Worm (Caenorhabditis elegans) whole organism, midembryonic: Measurements from ENCODE around the gene Y79H2A.4.

Experiments
- cog-1 ChIP-seq: sonication (generic microtip); optimal IDR thresholded peaks from 2 replicates; lab custom pipeline; 2016; ENCODE audit warnings: missing genetic modification characterization, missing compliant biosample characterization
- flt-1 ChIP-seq: fragments of 200-800 bp; sonication (Bioruptor generic); IDR thresholded peaks from 2 replicates; pipeline ENCODE4 v1.3.6; 2022; ENCODE audit warnings: missing genetic modification characterization, missing compliant biosample characterization
- ref-1 ChIP-seq: fragments of 200-800 bp; sonication (Bioruptor generic); conservative IDR thresholded peaks from 2 replicates; pipeline ENCODE4 v1.3.6; 2022; ENCODE audit warnings: missing genetic modification reagents, missing genetic modification characterization, missing compliant biosample characterization
- tab-1 ChIP-seq: fragments of 200-800 bp; sonication (Bioruptor generic); IDR thresholded peaks from 2 replicates; pipeline ENCODE4 v1.3.6; 2022; ENCODE audit warnings: missing genetic modification characterization, missing compliant biosample characterization
- ztf-23 ChIP-seq: fragments of 200-800 bp; sonication (Bioruptor generic); IDR thresholded peaks from 2 replicates; pipeline ENCODE4 v1.3.6; 2022; ENCODE audit warnings: missing genetic modification reagents, missing genetic modification characterization, missing compliant biosample characterization

DNA sequence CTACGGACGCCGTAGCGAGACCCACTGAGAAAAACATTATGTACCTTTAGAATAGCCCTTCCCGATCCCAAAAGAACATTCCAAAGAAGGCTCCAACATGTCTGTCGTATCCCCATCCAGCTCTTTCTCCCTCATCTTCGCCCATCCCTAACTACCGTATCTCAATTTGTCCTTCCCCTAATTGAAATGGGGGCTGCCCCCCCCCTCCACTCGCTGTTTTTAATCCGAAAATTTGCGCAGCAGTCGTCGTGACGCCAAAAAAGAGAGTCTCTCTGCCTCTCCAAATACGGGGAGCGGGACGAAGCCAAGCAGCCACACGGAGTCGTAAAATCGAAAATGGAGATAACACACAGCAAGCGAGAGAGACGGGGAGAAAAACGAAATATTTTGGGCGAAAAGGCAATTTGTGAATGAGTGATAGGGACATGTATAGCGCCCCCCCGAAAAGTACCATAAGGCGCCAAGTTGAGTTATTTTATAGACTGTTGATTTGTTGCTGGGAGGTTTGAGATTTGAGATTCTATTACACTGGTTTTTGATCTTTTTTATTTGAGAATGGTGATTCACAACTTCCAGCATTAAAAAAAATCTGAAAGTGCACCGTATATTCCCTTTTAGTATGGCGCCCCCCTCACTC lies 41.0 kb downstream of the Y79H2A.4 start:
- TF ChIP-seq tab-1 (no peak), ztf-23 (GFP tag; lab: Robert Waterston, UW) (peak; percentile 40; the same call in 1 of the 2 replicates), flt-1 (GFP tag; lab: Robert Waterston, UW) (no peak), ref-1 (GFP tag; lab: Robert Waterston, UW) (no peak), cog-1 (tag; lab: Kevin White, UChicago) (no peak)
